Worm (Caenorhabditis elegans) whole organism, midembryonic: ENCODE data around the gene nhr-230.

Experiments
- T22C8.4 ChIP-seq: fragments of 200-800 bp; sonication (Bioruptor generic); IDR thresholded peaks from 2 replicates; pipeline ENCODE4 v1.3.6; 2022; ENCODE audit warnings: missing genetic modification characterization, missing compliant biosample characterization
- flt-1 ChIP-seq: fragments of 200-800 bp; sonication (Bioruptor generic); IDR thresholded peaks from 2 replicates; pipeline ENCODE4 v1.3.6; 2022; ENCODE audit warnings: missing genetic modification characterization, missing compliant biosample characterization
- klf-2 ChIP-seq: fragments of 200-800 bp; sonication (Bioruptor generic); conservative IDR thresholded peaks from 2 replicates; pipeline ENCODE4 v1.3.6; 2022; ENCODE audit warnings: missing genetic modification reagents, missing genetic modification characterization, missing compliant biosample characterization
- med-1 ChIP-seq: sonication (generic microtip); optimal IDR thresholded peaks from 2 replicates; lab custom pipeline; 2017; ENCODE audit warnings: missing genetic modification characterization, mild to moderate bottlenecking, missing compliant biosample characterization, antibody characterized with exemption, missing genetic modification reagents; ENCODE audit not compliant: insufficient read depth
- ref-1 ChIP-seq: fragments of 200-800 bp; sonication (Bioruptor generic); conservative IDR thresholded peaks from 2 replicates; pipeline ENCODE4 v1.3.6; 2022; ENCODE audit warnings: missing genetic modification reagents, missing genetic modification characterization, missing compliant biosample characterization
- tab-1 ChIP-seq: fragments of 200-800 bp; sonication (Bioruptor generic); IDR thresholded peaks from 2 replicates; pipeline ENCODE4 v1.3.6; 2022; ENCODE audit warnings: missing genetic modification characterization, missing compliant biosample characterization
- ztf-23 ChIP-seq: fragments of 200-800 bp; sonication (Bioruptor generic); IDR thresholded peaks from 2 replicates; pipeline ENCODE4 v1.3.6; 2022; ENCODE audit warnings: missing genetic modification reagents, missing genetic modification characterization, missing compliant biosample characterization
- ztf-29 ChIP-seq: fragments of 200-800 bp; sonication (Bioruptor generic); IDR thresholded peaks from 2 replicates; pipeline ENCODE4 v1.3.6; 2022; ENCODE audit warnings: missing genetic modification reagents, missing genetic modification characterization, missing compliant biosample characterization

DNA sequence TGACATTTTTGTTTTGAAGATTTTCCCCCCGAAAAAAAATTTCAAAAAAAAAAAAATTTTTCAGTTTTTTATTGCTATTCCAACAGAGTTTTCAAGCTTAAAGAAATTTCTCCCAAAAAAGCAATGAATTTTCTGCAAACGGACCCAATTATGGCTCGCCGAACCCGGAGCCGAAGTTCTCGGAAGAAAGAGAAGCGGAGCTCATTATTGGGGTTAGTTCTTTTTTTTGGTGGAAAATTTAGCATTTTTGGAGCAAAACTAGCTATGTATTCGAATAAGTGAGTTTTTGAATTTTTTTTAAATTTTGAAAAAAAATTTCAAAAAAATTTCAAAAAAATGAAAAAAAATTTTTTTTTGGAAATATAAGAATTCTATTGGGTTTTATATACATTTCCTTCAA lies 26.9 kb upstream of the nhr-230 start, which contains the start of gene ncs-5:
- TF ChIP-seq flt-1 (GFP tag; lab: Robert Waterston, UW): no peak
- TF ChIP-seq T22C8.4 (GFP tag; lab: Robert Waterston, UW): no peak
- TF ChIP-seq klf-2 (GFP tag; lab: Robert Waterston, UW): no peak
- TF ChIP-seq med-1: no peak
- TF ChIP-seq ztf-23 (GFP tag; lab: Robert Waterston, UW): no peak
- TF ChIP-seq ztf-29: no peak
- TF ChIP-seq ref-1 (GFP tag; lab: Robert Waterston, UW): no peak
- no peak for TF ChIP-seq tab-1 (GFP tag; lab: Robert Waterston, UW)
